Worm (Caenorhabditis elegans) whole organism, early embryonic: Measurements from ENCODE around the gene K01D12.9.

ENCODE experiments used
- B0310.2 ChIP-seq: sonication (generic microtip); optimal IDR thresholded peaks from 2 replicates; lab custom pipeline; 2016; ENCODE audit warnings: mild to moderate bottlenecking, missing genetic modification characterization, missing compliant biosample characterization
- F13C5.2 ChIP-seq: sonication (generic microtip); optimal IDR thresholded peaks from 2 replicates; lab custom pipeline; 2017; ENCODE audit warnings: mild to moderate bottlenecking, missing genetic modification characterization, inconsistent platforms, missing compliant biosample characterization
- ama-1 ChIP-seq: fragments of 150-350 bp; optimal IDR thresholded peaks from 2 replicates; lab custom pipeline; 2014
- ceh-36 ChIP-seq: sonication (generic microtip); optimal IDR thresholded peaks from 2 replicates; lab custom pipeline; 2016; ENCODE audit warnings: missing genetic modification characterization, inconsistent platforms, missing compliant biosample characterization
- flt-1 ChIP-seq: fragments of 200-800 bp; sonication (Bioruptor generic); IDR thresholded peaks from 2 replicates; pipeline ENCODE4 v1.3.6; 2022; ENCODE audit warnings: missing genetic modification characterization, missing compliant biosample characterization
- hmbx-1 ChIP-seq: sonication (generic microtip); optimal IDR thresholded peaks from 2 replicates; lab custom pipeline; 2016; ENCODE audit warnings: mild to moderate bottlenecking, missing genetic modification characterization, missing compliant biosample characterization
- hnd-1 ChIP-seq: sonication (generic microtip); optimal IDR thresholded peaks from 2 replicates; lab custom pipeline; 2016; ENCODE audit warnings: missing genetic modification characterization, missing compliant biosample characterization
- pes-1 ChIP-seq: fragments of 200-800 bp; sonication (Bioruptor generic); IDR thresholded peaks from 2 replicates; pipeline ENCODE4 v1.3.6; 2022; ENCODE audit warnings: missing genetic modification reagents, missing genetic modification characterization, missing compliant biosample characterization
- tbx-11 ChIP-seq: fragments of 200-800 bp; sonication (Bioruptor generic); IDR thresholded peaks from 2 replicates; pipeline ENCODE4 v1.3.6; 2022; ENCODE audit warnings: missing genetic modification characterization, missing compliant biosample characterization
- tbx-37 ChIP-seq: fragments of 200-800 bp; sonication (Bioruptor generic); conservative IDR thresholded peaks from 2 replicates; pipeline ENCODE4 v1.3.6; 2022; ENCODE audit warnings: missing genetic modification reagents, missing genetic modification characterization, missing compliant biosample characterization
- tra-4 ChIP-seq: sonication (generic microtip); optimal IDR thresholded peaks from 2 replicates; lab custom pipeline; 2017; ENCODE audit warnings: missing genetic modification characterization, missing compliant biosample characterization

- TF ChIP-seq hmbx-1, result no peak
- TF ChIP-seq B0310.2 (tag; lab: Kevin White, UChicago), result no peak
- no peak for TF ChIP-seq ama-1
- TF ChIP-seq tbx-11, result no peak
- no peak for TF ChIP-seq F13C5.2 (tag; lab: Kevin White, UChicago)
- TF ChIP-seq pes-1 (GFP tag; lab: Robert Waterston, UW), result no peak
- no peak for TF ChIP-seq tbx-37 (GFP tag; lab: Robert Waterston, UW)
- no peak for TF ChIP-seq tra-4 (tag; lab: Kevin White, UChicago)
- TF ChIP-seq hnd-1 (tag; lab: Kevin White, UChicago), result no peak
- TF ChIP-seq flt-1 (GFP tag; lab: Robert Waterston, UW), result no peak
- TF ChIP-seq ceh-36 (tag; lab: Kevin White, UChicago), result no peak
Observed at ce11 chrV:12371386-12371785, 33.1 kb downstream of the K01D12.9 start, which contains the start of gene F23H12.7.
